Fruit fly (Drosophila melanogaster): ENCODE results near the gene CDK2AP1.
A peak's percentile ranks its signal among the peaks of the same experiment; 100 is the strongest.

Gene CDK2AP1

DNA sequence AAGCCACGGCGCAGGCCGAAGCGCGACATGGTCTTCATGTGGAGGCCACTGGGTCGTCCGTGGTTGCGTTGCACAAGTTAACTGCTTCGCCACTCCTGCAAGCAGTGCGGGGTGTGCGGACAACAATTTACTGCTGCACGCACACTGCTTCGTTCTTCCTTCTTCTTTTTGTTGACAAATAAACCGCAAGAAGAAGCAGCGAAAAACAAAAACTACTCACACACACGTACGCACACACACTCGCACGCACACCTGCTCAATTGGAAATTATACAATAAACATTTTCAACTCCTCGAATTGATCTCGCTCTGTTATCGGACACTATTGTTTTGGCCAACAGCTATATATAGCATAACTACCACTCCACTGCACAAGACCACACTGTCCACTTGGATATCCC, 14.1 kb upstream of the CDK2AP1 start (continued):
- TF ChIP-seq insv (GFP tag; optimal IDR thresholded peaks at IDR 0.05) (peak in 1 of 2 experiments; percentile 76), CG2889 (GFP tag; IDR thresholded peaks at IDR 0.05) (no peak), Pdp1 (GFP tag; optimal IDR thresholded peaks at IDR 0.05) (peak in 1 of 2 experiments; percentile 76), E2f1 (GFP tag; IDR thresholded peaks at IDR 0.05) (no peak), CG31365 (tag; optimal IDR thresholded peaks at IDR 0.05) (peak; percentile 97), CG4820 (GFP tag; optimal IDR thresholded peaks at IDR 0.05) (no peak), gsb-n (tag; optimal IDR thresholded peaks at IDR 0.05) (no peak), CG16863 (GFP tag; optimal IDR thresholded peaks at IDR 0.05) (no peak), CG11504 (tag; optimal IDR thresholded peaks at IDR 0.05) (no peak), CG17385 (GFP tag; optimal IDR thresholded peaks at IDR 0.05) (no peak), fd3F (GFP tag; optimal IDR thresholded peaks at IDR 0.05) (no peak), Poxn (GFP tag; IDR thresholded peaks at IDR 0.05) (no peak), CG18011 (GFP tag; optimal IDR thresholded peaks at IDR 0.05) (peak; percentile 45), grau (tag; optimal IDR thresholded peaks at IDR 0.05) (no peak), CG7963 (GFP tag; IDR thresholded peaks at IDR 0.05; ENCODE audit: partially characterized antibody) (no peak), CG17328 (GFP tag; IDR thresholded peaks at IDR 0.05) (no peak), fd102C (GFP tag; optimal IDR thresholded peaks at IDR 0.05) (no peak), MBD-R2 (GFP tag; IDR thresholded peaks at IDR 0.05) (no peak), lilli (GFP tag; optimal IDR thresholded peaks at IDR 0.05) (no peak), maf-S (GFP tag; optimal IDR thresholded peaks at IDR 0.05) (no peak), CG15479 (GFP tag; optimal IDR thresholded peaks at IDR 0.05) (peak; percentile 50), NC2α (GFP tag; optimal IDR thresholded peaks at IDR 0.05) (no peak), wdn (GFP tag; IDR thresholded peaks at IDR 0.05) (no peak), chinmo (GFP tag; IDR thresholded peaks at IDR 0.05; ENCODE audit: partially characterized antibody) (0 out of 4 replicates have a peak, but pooled peaks have one; percentile 6), exex (tag; optimal IDR thresholded peaks at IDR 0.05) (no peak), dmrt11E (tag; optimal IDR thresholded peaks at IDR 0.05) (no peak), CG9727 (GFP tag; optimal IDR thresholded peaks at IDR 0.05) (no peak), sqz (GFP tag; optimal IDR thresholded peaks at IDR 0.05) (no peak), esg (GFP tag; conservative IDR thresholded peaks at IDR 0.05) (no peak), nerfin-2 (GFP tag; IDR thresholded peaks at IDR 0.05; ENCODE audit: partially characterized antibody) (no peak), CG1832 (GFP tag; optimal IDR thresholded peaks at IDR 0.05) (no peak), BEAF-32 (GFP tag; optimal IDR thresholded peaks at IDR 0.05) (no peak), CG8290 (GFP tag; optimal IDR thresholded peaks at IDR 0.05) (no peak), CG8290 (tag; optimal IDR thresholded peaks at IDR 0.05) (no peak), cg (GFP tag; optimal IDR thresholded peaks at IDR 0.05) (peak; percentile 60), Med (GFP tag) (peak; percentile 42)

DNA sequence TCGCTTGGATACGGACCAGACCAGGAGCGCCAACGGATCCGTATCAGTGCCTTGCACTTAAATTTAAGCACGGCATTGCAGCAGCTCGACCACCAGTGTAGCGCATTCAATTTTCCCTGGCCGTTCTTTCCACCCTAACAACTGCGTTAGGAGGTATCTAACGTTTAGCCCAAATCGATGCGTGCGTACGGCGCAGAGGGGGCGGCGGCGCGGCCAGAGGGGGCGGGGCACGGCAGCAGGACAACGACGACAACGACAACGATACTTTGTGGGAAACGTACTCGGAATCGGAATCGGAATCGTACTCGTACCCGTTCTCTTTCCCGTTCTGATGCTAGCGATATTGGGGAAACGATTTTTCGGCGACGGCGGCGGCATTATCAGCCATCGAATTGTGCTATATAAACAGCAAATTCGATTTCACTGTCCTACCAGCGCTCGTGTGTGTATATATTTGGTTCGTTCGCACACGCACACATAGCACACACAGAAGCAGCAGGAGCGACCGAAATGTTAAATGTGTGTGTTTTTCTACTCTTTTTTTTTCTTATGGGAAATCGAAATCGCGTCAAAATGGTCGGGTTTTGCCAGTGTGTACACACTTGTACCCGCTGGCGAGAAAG, 13.4 kb upstream of the CDK2AP1 start, which contains the start of gene CG11122:
TSS of gene CG11122 (minus strand) at position 601 of the 623 bp plus-strand sequence.
- TF ChIP-seq CG17328 (GFP tag; IDR thresholded peaks at IDR 0.05) (no peak), CG6254 (GFP tag; optimal IDR thresholded peaks at IDR 0.05) (no peak), Optix (GFP tag; IDR thresholded peaks at IDR 0.05) (no peak), CG4617 (GFP tag; optimal IDR thresholded peaks at IDR 0.05; ENCODE audit: borderline replicate concordance) (no peak), nom (GFP tag; optimal IDR thresholded peaks at IDR 0.05) (peak; percentile 50), CG10321 (GFP tag; IDR thresholded peaks at IDR 0.05) (peak; percentile 39; the same call in 1 of the 2 replicates), onecut (GFP tag; IDR thresholded peaks at IDR 0.05) (peak; percentile 87), MBD-R2 (GFP tag; IDR thresholded peaks at IDR 0.05) (0 out of 2 replicates have a peak, but pooled peaks have one; percentile 26), cg (GFP tag; optimal IDR thresholded peaks at IDR 0.05) (peak; percentile 66), bbx (GFP tag; IDR thresholded peaks at IDR 0.05; ENCODE audit: partially characterized antibody) (peak; percentile 25), crol (GFP tag; IDR thresholded peaks at IDR 0.05) (peak; percentile 91), CG9727 (GFP tag; optimal IDR thresholded peaks at IDR 0.05) (no peak), Dref (GFP tag; IDR thresholded peaks at IDR 0.05) (peak; percentile 69), Bgb (GFP tag; IDR thresholded peaks at IDR 0.05; ENCODE audit: partially characterized antibody) (peak; percentile 74), Elba2 (GFP tag; optimal IDR thresholded peaks at IDR 0.05) (peak; percentile 84), CG9797 (GFP tag; optimal IDR thresholded peaks at IDR 0.05) (no peak), Adf1 (GFP tag; IDR thresholded peaks at IDR 0.05) (peak; percentile 10; the same call in 1 of the 2 replicates), MESR4 (GFP tag; optimal IDR thresholded peaks at IDR 0.05) (peak; percentile 49)

Measured in whole organism, embryonic.